Worm (Caenorhabditis elegans) whole organism, early embryonic: ENCODE results near the gene sup-18.

Experiments used
- B0310.2 ChIP-seq: sonication (generic microtip); optimal IDR thresholded peaks from 2 replicates; lab custom pipeline; 2016; ENCODE audit warnings: mild to moderate bottlenecking, missing genetic modification characterization, missing compliant biosample characterization
- F13C5.2 ChIP-seq: sonication (generic microtip); optimal IDR thresholded peaks from 2 replicates; lab custom pipeline; 2017; ENCODE audit warnings: mild to moderate bottlenecking, missing genetic modification characterization, inconsistent platforms, missing compliant biosample characterization
- ama-1 ChIP-seq: fragments of 150-350 bp; optimal IDR thresholded peaks from 2 replicates; lab custom pipeline; 2014
- flt-1 ChIP-seq: fragments of 200-800 bp; sonication (Bioruptor generic); IDR thresholded peaks from 2 replicates; pipeline ENCODE4 v1.3.6; 2022; ENCODE audit warnings: missing genetic modification characterization, missing compliant biosample characterization
- hnd-1 ChIP-seq: sonication (generic microtip); optimal IDR thresholded peaks from 2 replicates; lab custom pipeline; 2016; ENCODE audit warnings: missing genetic modification characterization, missing compliant biosample characterization
- pes-1 ChIP-seq: fragments of 200-800 bp; sonication (Bioruptor generic); IDR thresholded peaks from 2 replicates; pipeline ENCODE4 v1.3.6; 2022; ENCODE audit warnings: missing genetic modification reagents, missing genetic modification characterization, missing compliant biosample characterization
- sea-1 ChIP-seq: fragments of 200-800 bp; sonication (Bioruptor generic); conservative IDR thresholded peaks from 2 replicates; pipeline ENCODE4 v1.3.6; 2022; ENCODE audit warnings: missing genetic modification characterization, missing compliant biosample characterization
- tbx-11 ChIP-seq: fragments of 200-800 bp; sonication (Bioruptor generic); IDR thresholded peaks from 2 replicates; pipeline ENCODE4 v1.3.6; 2022; ENCODE audit warnings: missing genetic modification characterization, missing compliant biosample characterization
- tbx-37 ChIP-seq: fragments of 200-800 bp; sonication (Bioruptor generic); conservative IDR thresholded peaks from 2 replicates; pipeline ENCODE4 v1.3.6; 2022; ENCODE audit warnings: missing genetic modification reagents, missing genetic modification characterization, missing compliant biosample characterization
- tra-4 ChIP-seq: sonication (generic microtip); optimal IDR thresholded peaks from 2 replicates; lab custom pipeline; 2017; ENCODE audit warnings: missing genetic modification characterization, missing compliant biosample characterization

DNA sequence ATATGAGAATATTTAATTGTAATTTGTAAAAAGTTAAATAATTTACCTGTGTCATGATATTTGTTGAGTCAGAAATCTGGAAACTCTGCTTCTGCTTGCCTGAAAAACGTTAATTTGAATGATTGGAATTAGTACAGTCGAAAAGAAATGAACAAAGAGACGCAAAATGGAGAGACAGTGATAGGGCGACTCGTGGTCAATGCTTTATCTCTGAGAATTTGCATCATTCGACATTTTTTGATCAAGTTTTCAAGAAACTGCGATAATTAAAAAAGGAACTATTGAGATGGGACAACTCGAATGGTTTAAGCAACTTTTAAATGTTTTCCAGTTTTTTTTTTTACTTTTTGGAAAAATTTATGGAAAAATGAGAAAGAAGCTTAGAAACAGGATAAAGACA, 17.8 kb downstream of the sup-18 start, which contains the start of gene cuc-1:
- TF ChIP-seq hnd-1 (no peak), flt-1 (GFP tag; lab: Robert Waterston, UW) (no peak), sea-1 (GFP tag; lab: Robert Waterston, UW) (no peak), tra-4 (tag; lab: Kevin White, UChicago) (no peak), B0310.2 (no peak), ama-1 (no peak), tbx-11 (GFP tag; lab: Robert Waterston, UW) (no peak), F13C5.2 (no peak), tbx-37 (GFP tag; lab: Robert Waterston, UW) (no peak), pes-1 (GFP tag; lab: Robert Waterston, UW) (no peak)
